Fruit fly (Drosophila melanogaster) whole organism, embryonic: ENCODE measurements around the gene CG13002.
A peak's percentile ranks its signal among the peaks of the same experiment; 100 is the strongest.

Experiments
- Bgb ChIP-seq: fragments of 200-800 bp; sonication (Bioruptor generic); IDR thresholded peaks from 2 replicates; pipeline ENCODE4 v1.3.6; 2022; ENCODE audit warnings: missing biosample characterization, missing genetic modification characterization; ENCODE audit not compliant: partially characterized antibody
- CG10543 ChIP-seq: fragments of 200-800 bp; sonication (Bioruptor generic); optimal IDR thresholded peaks from 3 replicates; lab custom pipeline; 2017; ENCODE audit warnings: missing biosample characterization, mild to moderate bottlenecking, missing genetic modification characterization, moderate library complexity
- CG10979 ChIP-seq: fragments of 200-800 bp; sonication (Bioruptor generic); optimal IDR thresholded peaks from 2 replicates; lab custom pipeline; 2018; ENCODE audit warnings: missing biosample characterization, mild to moderate bottlenecking, missing genetic modification characterization, moderate library complexity
- CG12219 ChIP-seq: fragments of 200-800 bp; sonication (Bioruptor generic); optimal IDR thresholded peaks from 3 replicates; lab custom pipeline; 2018; ENCODE audit warnings: missing biosample characterization, mild to moderate bottlenecking, missing genetic modification characterization
- CG12769 ChIP-seq: fragments of 200-800 bp; sonication (Bioruptor generic); optimal IDR thresholded peaks from 2 replicates; lab custom pipeline; 2019; ENCODE audit warnings: missing biosample characterization, mild to moderate bottlenecking, missing genetic modification characterization, moderate library complexity
- CG13894 ChIP-seq: fragments of 200-800 bp; sonication (Bioruptor generic); optimal IDR thresholded peaks from 3 replicates; lab custom pipeline; 2018; ENCODE audit warnings: missing biosample characterization, mild to moderate bottlenecking, missing genetic modification characterization, moderate library complexity
- CG14014 ChIP-seq: fragments of 200-800 bp; sonication (Bioruptor generic); IDR thresholded peaks from 2 replicates; pipeline ENCODE4 v1.3.6; 2022; ENCODE audit warnings: missing biosample characterization, missing genetic modification characterization
- CG15073 ChIP-seq: fragments of 200-800 bp; sonication (Bioruptor generic); optimal IDR thresholded peaks from 2 replicates; lab custom pipeline; 2016; ENCODE audit warnings: missing biosample characterization, missing genetic modification characterization
- CG15514 ChIP-seq: fragments of 200-800 bp; sonication (Bioruptor generic); optimal IDR thresholded peaks from 3 replicates; lab custom pipeline; 2017; ENCODE audit warnings: missing biosample characterization, missing genetic modification characterization, mild to moderate bottlenecking, moderate library complexity, missing genetic modification reagents
- CG1647 ChIP-seq: fragments of 200-800 bp; sonication (Bioruptor generic); optimal IDR thresholded peaks from 3 replicates; lab custom pipeline; 2016; ENCODE audit warnings: missing biosample characterization, missing genetic modification characterization
- CG17361 ChIP-seq: fragments of 200-800 bp; sonication (Bioruptor generic); IDR thresholded peaks from 3 replicates; pipeline ENCODE4 v1.3.6; 2022; ENCODE audit warnings: missing biosample characterization, missing genetic modification characterization
- CG2199 ChIP-seq: fragments of 200-800 bp; sonication (Bioruptor generic); IDR thresholded peaks from 3 replicates; pipeline ENCODE4 v1.3.6; 2022; ENCODE audit warnings: missing biosample characterization, missing genetic modification characterization
- CG2889 ChIP-seq: fragments of 200-800 bp; sonication (Bioruptor generic); IDR thresholded peaks from 3 replicates; pipeline ENCODE4 v1.3.6; 2022; ENCODE audit warnings: missing biosample characterization, missing genetic modification characterization
- CG3838 ChIP-seq: fragments of 200-800 bp; sonication (Bioruptor generic); optimal IDR thresholded peaks from 3 replicates; lab custom pipeline; 2016; ENCODE audit warnings: missing biosample characterization, missing genetic modification characterization
- CG4854 ChIP-seq: fragments of 200-800 bp; sonication (Bioruptor generic); optimal IDR thresholded peaks from 2 replicates; lab custom pipeline; 2016; ENCODE audit warnings: missing biosample characterization, missing genetic modification characterization, inconsistent platforms
- CG8944 ChIP-seq: fragments of 200-800 bp; sonication (Bioruptor generic); optimal IDR thresholded peaks from 3 replicates; lab custom pipeline; 2016; ENCODE audit warnings: missing biosample characterization, missing genetic modification characterization
- CG9437 ChIP-seq: fragments of 200-800 bp; sonication (Bioruptor generic); optimal IDR thresholded peaks from 2 replicates; lab custom pipeline; 2018; ENCODE audit warnings: missing biosample characterization, mild to moderate bottlenecking, missing genetic modification characterization
- Dbx ChIP-seq: fragments of 200-800 bp; sonication (Bioruptor generic); IDR thresholded peaks from 3 replicates; pipeline ENCODE4 v1.3.6; 2022; ENCODE audit warnings: missing biosample characterization, missing genetic modification characterization
- Deaf1 ChIP-seq: fragments of 200-800 bp; optimal IDR thresholded peaks from 3 replicates; lab custom pipeline; 2019; ENCODE audit warnings: missing biosample characterization, mild to moderate bottlenecking, missing genetic modification characterization, moderate library complexity
- Drgx ChIP-seq: fragments of 200-800 bp; sonication (Bioruptor generic); IDR thresholded peaks from 2 replicates; pipeline ENCODE4 v1.3.6; 2022; ENCODE audit warnings: missing biosample characterization, missing genetic modification characterization
- Ets65A ChIP-seq: fragments of 200-800 bp; sonication (Bioruptor generic); peaks from one replicate; lab custom pipeline; 2016; ENCODE audit warnings: missing biosample characterization, missing genetic modification characterization
- MBD-R2 ChIP-seq: fragments of 200-800 bp; sonication (Bioruptor generic); IDR thresholded peaks from 2 replicates; pipeline ENCODE4 v1.3.6; 2022; ENCODE audit warnings: missing biosample characterization, missing genetic modification characterization
- Med ChIP-seq: fragments of 200-800 bp; sonication (Bioruptor generic); peaks from one replicate; lab custom pipeline; 2016; ENCODE audit warnings: missing biosample characterization, missing genetic modification characterization, mild to moderate bottlenecking, inconsistent platforms, moderate library complexity
- Rfx ChIP-seq: fragments of 200-800 bp; sonication (Bioruptor generic); IDR thresholded peaks from 2 replicates; pipeline ENCODE4 v1.3.6; 2022; ENCODE audit warnings: missing biosample characterization, missing genetic modification characterization
- ara ChIP-seq: fragments of 200-800 bp; sonication (Bioruptor generic); IDR thresholded peaks from 2 replicates; pipeline ENCODE4 v1.3.6; 2022; ENCODE audit warnings: missing biosample characterization, missing genetic modification characterization
- az2 ChIP-seq: fragments of 200-800 bp; sonication (Bioruptor generic); optimal IDR thresholded peaks from 3 replicates; lab custom pipeline; 2016; ENCODE audit warnings: missing biosample characterization, missing genetic modification characterization
- br ChIP-seq: fragments of >200 bp; optimal IDR thresholded peaks from 2 replicates; lab custom pipeline; 2017
- chinmo ChIP-seq: fragments of 200-800 bp; sonication (Bioruptor generic); IDR thresholded peaks from 4 replicates; pipeline ENCODE4 v1.3.6; 2022; ENCODE audit warnings: missing biosample characterization, missing genetic modification characterization; ENCODE audit not compliant: partially characterized antibody
- dm ChIP-seq: fragments of 200-800 bp; sonication (Bioruptor generic); optimal IDR thresholded peaks from 3 replicates; lab custom pipeline; 2016; ENCODE audit warnings: missing biosample characterization, missing genetic modification characterization
- ewg ChIP-seq: fragments of 200-800 bp; sonication (Bioruptor generic); optimal IDR thresholded peaks from 3 replicates; lab custom pipeline; 2017; ENCODE audit warnings: mild to moderate bottlenecking, missing biosample characterization, missing genetic modification reagents, missing genetic modification characterization
- fd102C ChIP-seq: fragments of 200-800 bp; sonication (Bioruptor generic); optimal IDR thresholded peaks from 2 replicates; lab custom pipeline; 2018; ENCODE audit warnings: missing biosample characterization, mild to moderate bottlenecking, missing genetic modification characterization, moderate library complexity
- gem ChIP-seq: fragments of 200-800 bp; sonication (Bioruptor generic); optimal IDR thresholded peaks from 2 replicates; lab custom pipeline; 2019; ENCODE audit warnings: missing biosample characterization, mild to moderate bottlenecking, missing genetic modification characterization, moderate library complexity
- gro ChIP-seq: fragments of 200-800 bp; sonication (Bioruptor generic); optimal IDR thresholded peaks from 2 replicates; lab custom pipeline; 2016; ENCODE audit warnings: missing biosample characterization, missing genetic modification characterization
- hbn ChIP-seq: fragments of 200-800 bp; sonication (Bioruptor generic); IDR thresholded peaks from 2 replicates; pipeline ENCODE4 v1.3.6; 2022; ENCODE audit warnings: missing biosample characterization, missing genetic modification characterization; ENCODE audit not compliant: partially characterized antibody
- kah ChIP-seq: fragments of 200-800 bp; sonication (Bioruptor generic); optimal IDR thresholded peaks from 2 replicates; lab custom pipeline; 2018; ENCODE audit warnings: missing biosample characterization, mild to moderate bottlenecking, missing genetic modification characterization
- lab ChIP-seq: fragments of 200-800 bp; sonication (Bioruptor generic); optimal IDR thresholded peaks from 3 replicates; lab custom pipeline; 2017; ENCODE audit warnings: missing biosample characterization, missing genetic modification characterization, mild to moderate bottlenecking, moderate library complexity, missing genetic modification reagents
- mam ChIP-seq: fragments of 200-800 bp; sonication (Bioruptor generic); optimal IDR thresholded peaks from 3 replicates; lab custom pipeline; 2016; ENCODE audit warnings: missing biosample characterization, missing genetic modification characterization
- mirr ChIP-seq: fragments of 200-800 bp; sonication (Bioruptor generic); optimal IDR thresholded peaks from 3 replicates; lab custom pipeline; 2018; ENCODE audit warnings: missing biosample characterization, mild to moderate bottlenecking, missing genetic modification characterization
- nom ChIP-seq: fragments of 200-800 bp; sonication (Bioruptor generic); optimal IDR thresholded peaks from 2 replicates; lab custom pipeline; 2017; ENCODE audit warnings: missing biosample characterization, missing genetic modification characterization, mild to moderate bottlenecking, moderate library complexity, missing genetic modification reagents
- pfk ChIP-seq: fragments of 200-800 bp; sonication (Bioruptor generic); optimal IDR thresholded peaks from 2 replicates; lab custom pipeline; 2018; ENCODE audit warnings: missing biosample characterization, mild to moderate bottlenecking, missing genetic modification characterization, moderate library complexity
- rib ChIP-seq: fragments of 200-800 bp; sonication (Bioruptor generic); IDR thresholded peaks from 2 replicates; pipeline ENCODE4 v1.3.6; 2022; ENCODE audit warnings: missing biosample characterization, missing genetic modification characterization
- salm ChIP-seq: fragments of 200-800 bp; sonication (Bioruptor generic); optimal IDR thresholded peaks from 2 replicates; lab custom pipeline; 2018; ENCODE audit warnings: missing biosample characterization, mild to moderate bottlenecking, missing genetic modification characterization
- sens ChIP-seq: fragments of 200-800 bp; sonication (Bioruptor generic); peaks from one replicate; lab custom pipeline; 2016; ENCODE audit warnings: missing biosample characterization, missing genetic modification characterization
- sens-2 ChIP-seq: fragments of 200-800 bp; sonication (Bioruptor generic); IDR thresholded peaks from 2 replicates; pipeline ENCODE4 v1.3.6; 2022; ENCODE audit warnings: missing biosample characterization, missing genetic modification characterization
- trh ChIP-seq: fragments of 200-800 bp; sonication (Bioruptor generic); optimal IDR thresholded peaks from 2 replicates; lab custom pipeline; 2016; ENCODE audit warnings: missing biosample characterization, missing genetic modification characterization
- unpg ChIP-seq: fragments of 200-800 bp; sonication (Bioruptor generic); optimal IDR thresholded peaks from 3 replicates; lab custom pipeline; 2018; ENCODE audit warnings: missing biosample characterization, mild to moderate bottlenecking, missing genetic modification characterization, moderate library complexity

CG13002 gene

dm6 chrX:16902435-16902834, 12.8 kb downstream of the CG13002 start:
- TF ChIP-seq sens-2 (GFP tag; lab: Robert Waterston, UW) (no peak), Ets65A (GFP tag; lab: Kevin White, UChicago) (peak; percentile 65), CG15514 (no peak), CG1647 (GFP tag; lab: Kevin White, UChicago) (no peak), MBD-R2 (GFP tag; lab: Robert Waterston, UW) (no peak), CG8944 (GFP tag; lab: Kevin White, UChicago) (no peak), pfk (GFP tag; lab: Kevin White, UChicago) (no peak)
- TF ChIP-seq, all 482 proteins: peak for 1

DNA sequence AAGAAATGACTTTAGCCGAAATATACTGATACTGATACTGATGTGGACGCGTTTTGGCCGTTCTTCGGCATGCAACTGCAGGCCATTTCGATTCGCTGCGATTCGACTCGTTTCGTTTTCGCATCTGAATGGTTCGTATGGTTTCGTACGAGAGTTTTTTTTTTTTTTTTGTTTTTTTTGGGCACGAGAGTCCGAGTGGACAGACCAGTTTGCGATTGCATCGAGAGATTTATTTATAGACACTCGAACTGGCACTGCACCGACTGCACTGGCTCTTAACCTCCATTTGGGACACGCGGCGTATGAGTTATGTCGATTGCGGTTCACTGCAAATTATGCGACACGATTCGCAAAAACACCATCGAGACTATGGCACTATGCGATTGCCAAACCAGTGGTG, 16.5 kb downstream of the CG13002 start:
- TF ChIP-seq CG14014 (GFP tag; lab: Robert Waterston, UW), result no peak
- TF ChIP-seq salm, result no peak
- TF ChIP-seq CG2889 (GFP tag; lab: Robert Waterston, UW), result no peak
- peak; percentile 19 for TF ChIP-seq Deaf1
- TF ChIP-seq unpg (GFP tag; lab: Kevin White, UChicago), result no peak
- no peak for TF ChIP-seq ewg (GFP tag; lab: Kevin White, UChicago)
- TF ChIP-seq CG9437 (GFP tag; lab: Kevin White, UChicago), result no peak
- peak; percentile 46; the same call in 1 of the 2 replicates for TF ChIP-seq Drgx (GFP tag; lab: Robert Waterston, UW)
- peak; percentile 23 for TF ChIP-seq sens (GFP tag; lab: Kevin White, UChicago)
- no peak for TF ChIP-seq lab (GFP tag; lab: Kevin White, UChicago)
- TF ChIP-seq nom (GFP tag; lab: Kevin White, UChicago), result peak; percentile 70
- TF ChIP-seq CG12219 (GFP tag; lab: Kevin White, UChicago), result no peak
- TF ChIP-seq gro, result no peak
- no peak for TF ChIP-seq Rfx

- TF ChIP-seq Dbx (GFP tag; lab: Robert Waterston, UW) (0 out of 3 replicates have a peak, but pooled peaks have one; percentile 18), CG12769 (peak; percentile 34), CG13894 (tag; lab: Kevin White, UChicago) (peak; percentile 97), Deaf1 (peak; percentile 75), Med (GFP tag; lab: Kevin White, UChicago) (peak; percentile 23), CG2199 (peak; percentile 66; the same call in 1 of the 3 replicates), gem (tag; lab: Kevin White, UChicago) (peak; percentile 86), CG4854 (GFP tag; lab: Kevin White, UChicago) (no peak), chinmo (GFP tag; lab: Robert Waterston, UW) (peak; percentile 44; the same call in 1 of the 4 replicates), Bgb (GFP tag; lab: Robert Waterston, UW) (no peak)
- TF ChIP-seq, all 482 proteins: peak for 8
These were observed 17.4 kb downstream of the CG13002 start for dm6 chrX:16907009-16907408.

- TF ChIP-seq CG13894 (tag; lab: Kevin White, UChicago) (peak; percentile 96), dm (no peak)
These were observed 18.1 kb downstream of the CG13002 start for dm6 chrX:16907675-16908074.

DNA sequence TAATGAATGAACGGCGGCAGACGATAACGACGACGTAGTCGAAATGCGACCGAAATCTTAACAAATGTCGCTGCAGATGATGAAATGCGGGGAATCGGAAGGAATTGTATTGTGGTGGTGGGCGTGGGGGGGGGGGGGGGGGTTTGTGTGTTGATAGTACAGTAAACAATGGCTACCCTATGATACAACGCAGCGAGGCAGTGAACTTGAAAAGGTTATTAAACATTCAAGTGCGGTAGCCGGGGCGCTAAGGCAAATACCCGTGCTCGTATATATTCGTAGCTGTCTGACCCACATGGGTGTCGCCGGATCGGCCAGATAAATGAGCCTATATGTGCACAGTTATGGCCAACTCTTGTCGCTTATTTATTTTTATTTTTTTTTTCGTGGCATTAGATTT, 19.7 kb downstream of the CG13002 start:
- TF ChIP-seq br (lab: Kevin White, UChicago), result no peak
- TF ChIP-seq fd102C, result no peak
- no peak for TF ChIP-seq CG10979 (tag; lab: Kevin White, UChicago)
- no peak for TF ChIP-seq mam (GFP tag; lab: Kevin White, UChicago)
- TF ChIP-seq ara, result no peak
- 0 out of 2 replicates have a peak, but pooled peaks have one; percentile 47 for TF ChIP-seq rib (GFP tag; lab: Robert Waterston, UW)
- no peak for TF ChIP-seq CG15073
- TF ChIP-seq az2 (GFP tag; lab: Kevin White, UChicago), result no peak
- peak; percentile 15 for TF ChIP-seq CG10543 (GFP tag; lab: Kevin White, UChicago)
- no peak for TF ChIP-seq CG3838 (GFP tag; lab: Kevin White, UChicago)
- 0 out of 3 replicates have a peak, but pooled peaks have one; percentile 11 for TF ChIP-seq CG17361
- TF ChIP-seq hbn (GFP tag; lab: Robert Waterston, UW), result no peak
- no peak for TF ChIP-seq kah (GFP tag; lab: Kevin White, UChicago)
- TF ChIP-seq mirr, result no peak
- no peak for TF ChIP-seq trh (GFP tag; lab: Kevin White, UChicago)
